Worm (Caenorhabditis elegans): ENCODE data around the gene mev-1.
A peak's percentile ranks its signal among the peaks of the same experiment; 100 is the strongest.

The mev-1 gene

ce11 chrIII:10318062-10318609 lies 15.9 kb upstream of the mev-1 start, which contains the start of the genes unc-50 and ostf-4:
unc-50 (minus strand) TSS chrIII:10318162.
ostf-4 (minus strand) TSS chrIII:10318559.
- TF ChIP-seq snpc-1.3 (tag; optimal IDR thresholded peaks at IDR 0.05; ENCODE audit: insufficient read depth) = no peak
- no peak for TF ChIP-seq Y53F4B.3 (GFP tag; IDR thresholded peaks at IDR 0.05)
- TF ChIP-seq sea-2 (GFP tag; IDR thresholded peaks at IDR 0.05) = no peak
- TF ChIP-seq mel-28 (tag; optimal IDR thresholded peaks at IDR 0.05; ENCODE audit: borderline replicate concordance) = no peak
- no peak for TF ChIP-seq B0019.2 (GFP tag; conservative IDR thresholded peaks at IDR 0.05)
- TF ChIP-seq nhr-90 (tag; optimal IDR thresholded peaks at IDR 0.05) = no peak
- no peak for TF ChIP-seq akir-1 (GFP tag; optimal IDR thresholded peaks at IDR 0.05)
- TF ChIP-seq hlh-12 (tag; optimal IDR thresholded peaks at IDR 0.05) = no peak
- no peak for TF ChIP-seq ztf-3 (GFP tag; optimal IDR thresholded peaks at IDR 0.05)
- no peak for TF ChIP-seq ccch-3 (GFP tag; optimal IDR thresholded peaks at IDR 0.05)
- TF ChIP-seq C17E4.6 (GFP tag; IDR thresholded peaks at IDR 0.05) = no peak
- TF ChIP-seq sdz-38 (tag; optimal IDR thresholded peaks at IDR 0.05) = no peak

- TF ChIP-seq aptf-2 (GFP tag; conservative IDR thresholded peaks at IDR 0.05) = no peak
- TF ChIP-seq sea-2 (GFP tag; IDR thresholded peaks at IDR 0.05) = no peak
- TF ChIP-seq akir-1 (GFP tag; optimal IDR thresholded peaks at IDR 0.05) = no peak
- no peak for TF ChIP-seq K11D2.4 (GFP tag; IDR thresholded peaks at IDR 0.05)
- TF ChIP-seq F37B4.10 (GFP tag; IDR thresholded peaks at IDR 0.05) = no peak
- TF ChIP-seq B0336.3 (GFP tag; IDR thresholded peaks at IDR 0.05) = no peak
- no peak for TF ChIP-seq Y56A3A.18 (GFP tag; IDR thresholded peaks at IDR 0.05)
- no peak for TF ChIP-seq F39B2.1 (GFP tag; IDR thresholded peaks at IDR 0.05)
- no peak for TF ChIP-seq F57C9.4 (tag; optimal IDR thresholded peaks at IDR 0.05)
- TF ChIP-seq snpc-3.4 (tag; optimal IDR thresholded peaks at IDR 0.05) = peak; percentile 9
- no peak for TF ChIP-seq atf-7 (tag; optimal IDR thresholded peaks at IDR 0.05)
- peak; percentile 30 for TF ChIP-seq attf-5 (GFP tag; optimal IDR thresholded peaks at IDR 0.05)
- no peak for TF ChIP-seq ztf-25 (GFP tag; IDR thresholded peaks at IDR 0.05)
- TF ChIP-seq ceh-79 (tag; optimal IDR thresholded peaks at IDR 0.05) = no peak
- TF ChIP-seq ztf-18 (tag; optimal IDR thresholded peaks at IDR 0.05) = peak; percentile 33
- 0 out of 2 replicates have a peak, but pooled peaks have one; percentile 24 for TF ChIP-seq dox-1 (GFP tag; IDR thresholded peaks at IDR 0.05)
- TF ChIP-seq hmg-1.2 (GFP tag; IDR thresholded peaks at IDR 0.05) = peak; percentile 95
- TF ChIP-seq tbx-9 (tag; optimal IDR thresholded peaks at IDR 0.05; ENCODE audit: borderline replicate concordance) = no peak
- TF ChIP-seq mcd-1 (GFP tag; IDR thresholded peaks at IDR 0.05) = peak; percentile 88
- no peak for TF ChIP-seq Y53F4B.3 (GFP tag; IDR thresholded peaks at IDR 0.05)
- no peak for TF ChIP-seq nfya-2 (GFP tag; IDR thresholded peaks at IDR 0.05)
- no peak for TF ChIP-seq ceh-58 (GFP tag; IDR thresholded peaks at IDR 0.05)
- no peak for TF ChIP-seq xnd-1 (tag; optimal IDR thresholded peaks at IDR 0.05)
- no peak for TF ChIP-seq ztf-22 (GFP tag; optimal IDR thresholded peaks at IDR 0.05)
- TF ChIP-seq Y53G8AR.9 (GFP tag; conservative IDR thresholded peaks at IDR 0.05) = no peak
- no peak for TF ChIP-seq F57A8.1 (GFP tag; optimal IDR thresholded peaks at IDR 0.05)
- TF ChIP-seq B0261.1 (tag; optimal IDR thresholded peaks at IDR 0.05) = no peak
- TF ChIP-seq him-1 (tag; optimal IDR thresholded peaks at IDR 0.05) = no peak
- TF ChIP-seq lsl-1 (GFP tag; optimal IDR thresholded peaks at IDR 0.05) = peak; percentile 52
- TF ChIP-seq lin-26 (GFP tag; IDR thresholded peaks at IDR 0.05) = no peak
- no peak for TF ChIP-seq lin-40 (tag; optimal IDR thresholded peaks at IDR 0.05)
- peak; percentile 31; the same call in 1 of the 2 replicates for TF ChIP-seq D2030.7 (GFP tag; IDR thresholded peaks at IDR 0.05)
- no peak for TF ChIP-seq unc-130 (GFP tag; optimal IDR thresholded peaks at IDR 0.05)
- no peak for TF ChIP-seq mxl-1 (tag; optimal IDR thresholded peaks at IDR 0.05)
- no peak for TF ChIP-seq cebp-1 (GFP tag; IDR thresholded peaks at IDR 0.05)
- TF ChIP-seq cebp-1 (tag; optimal IDR thresholded peaks at IDR 0.05) = peak; percentile 42
- TF ChIP-seq C06A6.2 (GFP tag; conservative IDR thresholded peaks at IDR 0.05) = no peak
- TF ChIP-seq bed-2 (GFP tag; IDR thresholded peaks at IDR 0.05) = no peak
- TF ChIP-seq mes-4 (tag; optimal IDR thresholded peaks at IDR 0.05) = no peak
These were observed 15.3 kb upstream of the mev-1 start, which contains the start of gene unc-69 for ce11 chrIII:10318755-10319154. unc-69 (plus strand) TSS chrIII:10318939.

Measured in whole organism, young adult.